Worm (Caenorhabditis elegans) whole organism, L4 larva: ENCODE results near the gene nhr-115.

Experiments
- D1046.2 ChIP-seq: fragments of 200-800 bp; sonication (Bioruptor generic); IDR thresholded peaks from 2 replicates; pipeline ENCODE4 v1.3.6; 2022; ENCODE audit warnings: missing genetic modification characterization, missing compliant biosample characterization
- F44E2.7 ChIP-seq: fragments of 200-800 bp; sonication (Bioruptor generic); IDR thresholded peaks from 2 replicates; pipeline ENCODE4 v2.1.2; 2022; ENCODE audit warnings: missing genetic modification characterization, missing compliant biosample characterization
- F49E8.2 ChIP-seq: sonication (generic microtip); optimal IDR thresholded peaks from 2 replicates; lab custom pipeline; 2016; ENCODE audit warnings: missing compliant biosample characterization, mild to moderate bottlenecking, missing genetic modification characterization, borderline replicate concordance
- T20F7.1 ChIP-seq: fragments of 200-800 bp; sonication (Bioruptor generic); optimal IDR thresholded peaks from 2 replicates; lab custom pipeline; 2018; ENCODE audit warnings: mild to moderate bottlenecking, missing genetic modification characterization, missing compliant biosample characterization
- Y105C5A.15 ChIP-seq: fragments of 200-800 bp; sonication (Bioruptor generic); IDR thresholded peaks from 2 replicates; pipeline ENCODE4 v1.3.6; 2022; ENCODE audit warnings: missing genetic modification characterization, missing compliant biosample characterization
- Y75B8A.6 ChIP-seq: fragments of 200-800 bp; sonication (Bioruptor generic); IDR thresholded peaks from 2 replicates; pipeline ENCODE4 v1.3.6; 2022; ENCODE audit warnings: missing genetic modification reagents, missing genetic modification characterization, missing compliant biosample characterization
- ZK337.2 ChIP-seq: fragments of 200-800 bp; sonication (Bioruptor generic); IDR thresholded peaks from 2 replicates; pipeline ENCODE4 v1.3.6; 2022; ENCODE audit warnings: missing genetic modification reagents, missing genetic modification characterization, missing compliant biosample characterization
- aly-2 ChIP-seq: sonication (generic microtip); optimal IDR thresholded peaks from 2 replicates; lab custom pipeline; 2018; ENCODE audit warnings: missing biosample characterization, missing genetic modification characterization
- ama-1 ChIP-seq: fragments of 150-350 bp; optimal IDR thresholded peaks from 2 replicates; lab custom pipeline; 2014; ENCODE audit warnings: inconsistent platforms, mixed read lengths
- attf-4 ChIP-seq: sonication (generic microtip); optimal IDR thresholded peaks from 3 replicates; lab custom pipeline; 2017; ENCODE audit warnings: missing biosample characterization, missing genetic modification characterization
- ceh-20 ChIP-seq: fragments of 200-800 bp; sonication (Bioruptor generic); IDR thresholded peaks from 2 replicates; pipeline ENCODE4 v1.3.6; 2022; ENCODE audit warnings: missing genetic modification reagents, missing genetic modification characterization, missing compliant biosample characterization
- ceh-28 ChIP-seq: fragments of 150-350 bp; optimal IDR thresholded peaks from 2 replicates; lab custom pipeline; 2014; ENCODE audit warnings: missing biosample characterization, missing genetic modification reagents, missing genetic modification characterization
- ceh-82 ChIP-seq: sonication (generic microtip); optimal IDR thresholded peaks from 2 replicates; lab custom pipeline; 2017; ENCODE audit warnings: missing biosample characterization, missing genetic modification characterization
- cey-2 ChIP-seq: sonication (generic microtip); optimal IDR thresholded peaks from 3 replicates; lab custom pipeline; 2017; ENCODE audit warnings: missing genetic modification characterization, mild to moderate bottlenecking, missing compliant biosample characterization, antibody characterized with exemption, borderline replicate concordance; ENCODE audit not compliant: insufficient read depth
- ctbp-1 ChIP-seq: fragments of 200-800 bp; sonication (Bioruptor generic); IDR thresholded peaks from 2 replicates; pipeline ENCODE4 v1.3.6; 2022; ENCODE audit warnings: missing genetic modification reagents, missing genetic modification characterization, missing compliant biosample characterization
- daf-16 ChIP-seq, 3 experiments: sonication (generic microtip); optimal IDR thresholded peaks; 2 replicates each; lab custom pipeline; 2016 to 2017; ENCODE audit warnings: missing genetic modification characterization in 3 of 3, missing genetic modification reagents in 3 of 3, mild to moderate bottlenecking in 2 of 3, missing compliant biosample characterization in 2 of 3, missing biosample characterization in 1 of 3, moderate library complexity in 1 of 3
- daf-19 ChIP-seq: fragments of 200-800 bp; sonication (Bioruptor generic); conservative IDR thresholded peaks from 2 replicates; pipeline ENCODE4 v1.3.6; 2022; ENCODE audit warnings: missing genetic modification characterization, missing compliant biosample characterization
- dmd-6 ChIP-seq: fragments of 200-800 bp; sonication (Bioruptor generic); IDR thresholded peaks from 2 replicates; pipeline ENCODE4 v1.3.6; 2022; ENCODE audit warnings: missing genetic modification reagents, missing genetic modification characterization, missing compliant biosample characterization
- dmd-8 ChIP-seq: fragments of 200-800 bp; sonication (Bioruptor generic); IDR thresholded peaks from 2 replicates; pipeline ENCODE4 v1.3.6; 2022; ENCODE audit warnings: missing genetic modification characterization, missing compliant biosample characterization
- dmd-9 ChIP-seq: fragments of 200-800 bp; sonication (Bioruptor generic); IDR thresholded peaks from 2 replicates; pipeline ENCODE4 v1.3.6; 2022; ENCODE audit warnings: missing genetic modification reagents, missing genetic modification characterization, missing compliant biosample characterization
- fkh-10 ChIP-seq: fragments of 150-350 bp; optimal IDR thresholded peaks from 2 replicates; lab custom pipeline; 2014; ENCODE audit warnings: missing biosample characterization, missing genetic modification reagents, missing genetic modification characterization
- gei-8 ChIP-seq: fragments of 200-800 bp; sonication (Bioruptor generic); optimal IDR thresholded peaks from 2 replicates; lab custom pipeline; 2018; ENCODE audit warnings: mild to moderate bottlenecking, missing genetic modification characterization, missing compliant biosample characterization
- hif-1 ChIP-seq, 2 experiments: sonication (generic microtip); optimal IDR thresholded peaks; 2 replicates each; lab custom pipeline; 2016 to 2017; ENCODE audit warnings: missing compliant biosample characterization in 2 of 2, missing genetic modification characterization in 2 of 2, missing genetic modification reagents in 2 of 2, missing genotype in 2 of 2, mild to moderate bottlenecking in 1 of 2
- hmg-1.1 ChIP-seq: fragments of 200-800 bp; sonication (Bioruptor generic); IDR thresholded peaks from 2 replicates; pipeline ENCODE4 v1.3.6; 2022; ENCODE audit warnings: missing genetic modification reagents, missing genetic modification characterization, missing compliant biosample characterization
- jun-1 ChIP-seq: fragments of 150-350 bp; optimal IDR thresholded peaks from 2 replicates; lab custom pipeline; 2014; ENCODE audit warnings: missing biosample characterization, missing genetic modification reagents, missing genetic modification characterization
- lim-7 ChIP-seq: fragments of 200-800 bp; sonication (Bioruptor generic); IDR thresholded peaks from 2 replicates; pipeline ENCODE4 v1.3.6; 2022; ENCODE audit warnings: missing genetic modification characterization, missing compliant biosample characterization
- lin-13 ChIP-seq: fragments of 150-350 bp; optimal IDR thresholded peaks from 2 replicates; lab custom pipeline; 2014; ENCODE audit warnings: missing biosample characterization, missing genetic modification reagents, missing genetic modification characterization
- lin-15B ChIP-seq: fragments of 150-350 bp; sonication (generic microtip); optimal IDR thresholded peaks from 3 replicates; lab custom pipeline; 2014; ENCODE audit warnings: missing biosample characterization, missing genetic modification characterization
- lin-39 ChIP-seq: fragments of 150-350 bp; optimal IDR thresholded peaks from 2 replicates; lab custom pipeline; 2014; ENCODE audit warnings: missing biosample characterization, missing genetic modification reagents, missing genetic modification characterization
- lir-3 ChIP-seq: sonication (generic microtip); optimal IDR thresholded peaks from 2 replicates; lab custom pipeline; 2016; ENCODE audit warnings: mild to moderate bottlenecking, missing genetic modification characterization, missing compliant biosample characterization
- lsy-2 ChIP-seq, 2 experiments: fragments of 150-350 bp in 1 of 2; sonication (generic microtip) in 1 of 2; optimal IDR thresholded peaks; 2 replicates each; lab custom pipeline; 2014 to 2017; ENCODE audit warnings: missing biosample characterization in 2 of 2, missing genetic modification characterization in 2 of 2
- madf-5 ChIP-seq, 2 experiments: fragments of 200-800 bp; sonication (Bioruptor generic); IDR thresholded peaks; 2 replicates each; pipeline ENCODE4 v1.3.6; 2022; ENCODE audit warnings: missing compliant biosample characterization in 2 of 2, missing genetic modification characterization in 2 of 2
- madf-9 ChIP-seq: fragments of 200-800 bp; sonication (Bioruptor generic); conservative IDR thresholded peaks from 2 replicates; pipeline ENCODE4 v1.3.6; 2022; ENCODE audit warnings: missing genetic modification reagents, missing genetic modification characterization, missing compliant biosample characterization
- mdl-1 ChIP-seq, 2 experiments: fragments of 150-350 bp in 1 of 2; sonication (generic microtip) in 1 of 2; optimal IDR thresholded peaks; 2 replicates each; lab custom pipeline; 2014 to 2017; ENCODE audit warnings: missing biosample characterization in 2 of 2, missing genetic modification characterization in 2 of 2
- mep-1 ChIP-seq: fragments of 150-350 bp; sonication (generic microtip); optimal IDR thresholded peaks from 3 replicates; lab custom pipeline; 2014; ENCODE audit warnings: missing biosample characterization, missing genetic modification characterization
- mes-2 ChIP-seq: sonication (generic microtip); optimal IDR thresholded peaks from 2 replicates; lab custom pipeline; 2016; ENCODE audit warnings: missing genotype, mild to moderate bottlenecking, missing genetic modification characterization, missing compliant biosample characterization; ENCODE audit not compliant: poor library complexity, severe bottlenecking
- mxl-3 ChIP-seq: fragments of 200-800 bp; sonication (Bioruptor generic); optimal IDR thresholded peaks from 2 replicates; lab custom pipeline; 2018; ENCODE audit warnings: mild to moderate bottlenecking, missing genetic modification characterization, missing compliant biosample characterization
- nhr-10 ChIP-seq: fragments of 150-350 bp; optimal IDR thresholded peaks from 2 replicates; lab custom pipeline; 2014; ENCODE audit warnings: missing biosample characterization, missing genetic modification characterization
- nhr-102 ChIP-seq: sonication (generic microtip); optimal IDR thresholded peaks from 2 replicates; lab custom pipeline; 2016; ENCODE audit warnings: mild to moderate bottlenecking, missing genetic modification characterization, moderate library complexity, missing compliant biosample characterization
- nhr-237 ChIP-seq: sonication (generic microtip); optimal IDR thresholded peaks from 2 replicates; lab custom pipeline; 2017; ENCODE audit warnings: missing biosample characterization, missing genetic modification characterization
- nhr-25 ChIP-seq: sonication (generic microtip); optimal IDR thresholded peaks from 2 replicates; lab custom pipeline; 2017; ENCODE audit warnings: missing genetic modification characterization, mild to moderate bottlenecking, missing compliant biosample characterization, antibody characterized with exemption, moderate library complexity, borderline replicate concordance; ENCODE audit not compliant: insufficient read depth
- nhr-76 ChIP-seq: fragments of 150-350 bp; optimal IDR thresholded peaks from 2 replicates; lab custom pipeline; 2014; ENCODE audit warnings: missing biosample characterization, missing genetic modification characterization
- pqm-1 ChIP-seq: sonication (generic microtip); optimal IDR thresholded peaks from 2 replicates; lab custom pipeline; 2017; ENCODE audit warnings: missing biosample characterization, missing genetic modification characterization
- rbr-2 ChIP-seq: sonication (generic microtip); optimal IDR thresholded peaks from 2 replicates; lab custom pipeline; 2016; ENCODE audit warnings: missing genotype, missing genetic modification characterization, missing compliant biosample characterization
- saeg-2 ChIP-seq: fragments of 200-800 bp; sonication (Bioruptor generic); IDR thresholded peaks from 2 replicates; pipeline ENCODE4 v1.3.6; 2022; ENCODE audit warnings: missing genetic modification reagents, missing genetic modification characterization, missing compliant biosample characterization
- sdz-12 ChIP-seq: fragments of 200-800 bp; sonication (Bioruptor generic); optimal IDR thresholded peaks from 2 replicates; lab custom pipeline; 2018; ENCODE audit warnings: mild to moderate bottlenecking, missing genetic modification characterization, missing compliant biosample characterization
- tra-1 ChIP-seq: fragments of 200-800 bp; sonication (Bioruptor generic); IDR thresholded peaks from 2 replicates; pipeline ENCODE4 v1.3.6; 2022; ENCODE audit warnings: missing genetic modification reagents, missing genetic modification characterization, missing compliant biosample characterization
- unc-39 ChIP-seq: sonication (generic microtip); optimal IDR thresholded peaks from 2 replicates; lab custom pipeline; 2017; ENCODE audit warnings: missing biosample characterization, missing genetic modification characterization
- vab-7 ChIP-seq: fragments of 200-800 bp; sonication (Bioruptor generic); IDR thresholded peaks from 2 replicates; pipeline ENCODE4 v1.3.6; 2022; ENCODE audit warnings: missing genetic modification reagents, missing genetic modification characterization, missing compliant biosample characterization
- zag-1 ChIP-seq: fragments of 150-350 bp; optimal IDR thresholded peaks from 2 replicates; lab custom pipeline; 2014; ENCODE audit warnings: missing biosample characterization, missing genetic modification characterization
- ztf-11 ChIP-seq: fragments of 150-350 bp; optimal IDR thresholded peaks from 2 replicates; lab custom pipeline; 2014; ENCODE audit warnings: missing biosample characterization, missing genetic modification characterization
- ztf-7 ChIP-seq: fragments of 150-350 bp; optimal IDR thresholded peaks from 2 replicates; lab custom pipeline; 2014; ENCODE audit warnings: missing biosample characterization, missing genetic modification characterization

nhr-115 gene

DNA sequence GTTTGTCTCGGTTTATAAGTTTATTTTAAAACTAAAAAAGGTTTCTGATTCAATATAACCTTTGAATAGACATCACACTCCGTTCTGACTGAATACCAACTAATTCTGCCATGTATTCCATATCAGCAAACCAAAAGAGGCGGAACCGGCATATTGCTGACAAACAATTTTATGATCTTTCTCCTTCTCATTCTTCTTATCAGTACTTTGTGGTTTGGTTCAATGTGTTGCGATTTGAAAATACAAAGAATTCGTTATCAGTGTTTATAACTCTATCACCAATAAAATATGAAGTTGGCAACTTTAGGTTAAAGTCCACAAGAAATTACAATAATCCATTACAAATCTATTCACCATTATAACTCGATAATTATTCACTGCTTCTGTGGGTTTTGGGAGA lies 31.9 kb downstream of the nhr-115 start (continued):
- TF ChIP-seq nhr-25, result no peak
- TF ChIP-seq hmg-1.1 (GFP tag; lab: Robert Waterston, UW), result no peak
- TF ChIP-seq dmd-6 (GFP tag; lab: Robert Waterston, UW), result peak; percentile 92
- TF ChIP-seq T20F7.1 (GFP tag; lab: Kevin White, UChicago), result no peak
- no peak for TF ChIP-seq aly-2 (tag; lab: Kevin White, UChicago)
- no peak for TF ChIP-seq lin-39 (tag; lab: Kevin White, UChicago)
- TF ChIP-seq attf-4 (tag; lab: Kevin White, UChicago), result no peak
- TF ChIP-seq nhr-10 (tag; lab: Kevin White, UChicago), result peak; percentile 21
- TF ChIP-seq saeg-2, result no peak
- peak; percentile 90 for TF ChIP-seq pqm-1 (tag; lab: Kevin White, UChicago)
- TF ChIP-seq mep-1 (tag; lab: Kevin White, UChicago), result no peak
- no peak for TF ChIP-seq F49E8.2 (tag; lab: Kevin White, UChicago)
- no peak for TF ChIP-seq ceh-82 (tag; lab: Kevin White, UChicago)
- TF ChIP-seq unc-39 (tag; lab: Kevin White, UChicago), result no peak
- TF ChIP-seq tra-1, result peak; percentile 38; the same call in 1 of the 2 replicates
- TF ChIP-seq D1046.2 (GFP tag; lab: Robert Waterston, UW), result no peak
- TF ChIP-seq mdl-1 (tag; optimal IDR thresholded peaks at IDR 0.05; lab: Kevin White, UChicago), result no peak
- no peak for TF ChIP-seq dmd-9 (GFP tag; lab: Robert Waterston, UW)
- no peak for TF ChIP-seq lsy-2 (tag; optimal IDR thresholded peaks at IDR 0.05; lab: Kevin White, UChicago)
- no peak for TF ChIP-seq ZK337.2 (GFP tag; lab: Robert Waterston, UW)
- no peak for TF ChIP-seq hif-1 (tag; optimal IDR thresholded peaks at IDR 0.05; lab: Kevin White, UChicago)
- TF ChIP-seq zag-1 (tag; lab: Kevin White, UChicago), result no peak
- TF ChIP-seq daf-19 (GFP tag; lab: Robert Waterston, UW), result no peak
- no peak for TF ChIP-seq Y75B8A.6
- TF ChIP-seq ztf-7, result no peak
- no peak for TF ChIP-seq nhr-76 (tag; lab: Kevin White, UChicago)
- TF ChIP-seq madf-5 (GFP tag; IDR thresholded peaks at IDR 0.05; lab: Robert Waterston, UW), result no peak
- TF ChIP-seq ama-1 (lab: Kevin White, UChicago), result no peak
- no peak for TF ChIP-seq fkh-10 (GFP tag; lab: Kevin White, UChicago)
- no peak for TF ChIP-seq gei-8 (GFP tag; lab: Kevin White, UChicago)
- TF ChIP-seq nhr-237, result no peak
- TF ChIP-seq rbr-2 (tag; lab: Kevin White, UChicago), result no peak
- no peak for TF ChIP-seq lir-3 (tag; lab: Kevin White, UChicago)
- TF ChIP-seq lin-15B (tag; lab: Kevin White, UChicago), result no peak
- no peak for TF ChIP-seq lin-13 (GFP tag; lab: Kevin White, UChicago)
- no peak for TF ChIP-seq ceh-20 (GFP tag; lab: Robert Waterston, UW)
- no peak for TF ChIP-seq ztf-11
- TF ChIP-seq ctbp-1, result no peak
- TF ChIP-seq sdz-12, result no peak
- no peak for TF ChIP-seq mxl-3 (GFP tag; lab: Kevin White, UChicago)
- TF ChIP-seq Y105C5A.15, result no peak
- no peak for TF ChIP-seq dmd-8 (GFP tag; lab: Robert Waterston, UW)
- TF ChIP-seq nhr-102 (tag; lab: Kevin White, UChicago), result peak; percentile 57
- TF ChIP-seq jun-1 (tag; lab: Kevin White, UChicago), result no peak
- no peak for TF ChIP-seq ceh-28 (tag; lab: Kevin White, UChicago)
- no peak for TF ChIP-seq cey-2
- no peak for TF ChIP-seq F44E2.7
- no peak for TF ChIP-seq madf-9
- TF ChIP-seq mes-2 (tag; lab: Kevin White, UChicago), result no peak
- TF ChIP-seq vab-7 (GFP tag; lab: Robert Waterston, UW), result no peak
- TF ChIP-seq daf-16 (GFP tag; optimal IDR thresholded peaks at IDR 0.05; lab: Kevin White, UChicago), result no peak
- TF ChIP-seq daf-16 (tag; optimal IDR thresholded peaks at IDR 0.05; lab: Kevin White, UChicago), result peak; percentile 93
- no peak for TF ChIP-seq lim-7
